Worm (Caenorhabditis elegans): ENCODE data around the gene T09D3.8.

The T09D3.8 gene

DNA sequence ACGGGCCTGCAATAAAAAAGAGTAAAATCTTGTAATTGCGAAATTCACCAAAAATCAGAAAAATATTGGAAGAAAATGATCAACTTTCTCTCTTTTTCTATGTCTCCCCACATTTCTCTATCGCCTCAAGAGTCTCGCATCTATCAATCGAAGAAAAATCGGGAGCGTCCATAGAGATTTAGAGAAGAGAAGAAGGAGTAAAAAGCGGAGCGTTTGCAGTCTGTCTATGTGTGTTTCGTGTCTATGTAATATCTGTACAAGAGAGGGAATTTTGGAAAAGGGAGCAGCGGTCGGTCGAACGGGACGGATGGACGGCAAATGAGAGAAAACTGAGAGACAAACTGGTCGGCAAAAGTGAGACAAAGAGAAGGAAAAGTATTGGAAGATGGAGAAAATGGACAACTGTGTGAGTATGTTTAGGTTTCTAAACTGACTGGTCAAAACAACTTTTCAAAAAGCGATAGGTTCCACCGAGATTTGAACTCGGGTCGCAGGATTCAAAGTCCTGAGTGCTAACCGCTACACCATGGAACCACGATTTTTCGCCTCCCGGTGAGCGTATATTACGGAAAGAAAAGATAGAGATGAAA is 35.2 kb upstream of the T09D3.8 start (continued):
- TF ChIP-seq Y95B8A.8 (GFP tag; IDR thresholded peaks at IDR 0.05) = no peak
- TF ChIP-seq lin-54 (GFP tag; optimal IDR thresholded peaks at IDR 0.05) = peak; percentile 9
- no peak for TF ChIP-seq ceh-40 (GFP tag; IDR thresholded peaks at IDR 0.05)
- peak; percentile 12 for TF ChIP-seq atf-7 (tag; optimal IDR thresholded peaks at IDR 0.05)
- TF ChIP-seq C17E4.6 (GFP tag; IDR thresholded peaks at IDR 0.05) = no peak
- no peak for TF ChIP-seq zim-3 (tag; optimal IDR thresholded peaks at IDR 0.05)
- no peak for TF ChIP-seq ztf-6 (GFP tag; IDR thresholded peaks at IDR 0.05)
- no peak for TF ChIP-seq hlh-12 (tag; optimal IDR thresholded peaks at IDR 0.05)
- TF ChIP-seq Y79H2A.3 (GFP tag; conservative IDR thresholded peaks at IDR 0.05) = no peak
- peak; percentile 36 for TF ChIP-seq ztf-18 (tag; optimal IDR thresholded peaks at IDR 0.05)
- peak; percentile 27 for TF ChIP-seq snpc-4 (GFP tag; optimal IDR thresholded peaks at IDR 0.05)
- TF ChIP-seq snpc-4 (tag; optimal IDR thresholded peaks at IDR 0.05) = peak; percentile 66 to 80 (median 75)
- no peak for TF ChIP-seq sea-2 (GFP tag; IDR thresholded peaks at IDR 0.05)
- peak; percentile 54 for TF ChIP-seq repo-1 (tag; optimal IDR thresholded peaks at IDR 0.05)
- TF ChIP-seq D2030.7 (GFP tag; IDR thresholded peaks at IDR 0.05) = no peak; the same call in 1 of the 2 replicates
- no peak for TF ChIP-seq let-526 (GFP tag; IDR thresholded peaks at IDR 0.05)
- no peak for TF ChIP-seq nhr-179 (tag; optimal IDR thresholded peaks at IDR 0.05)
- no peak for TF ChIP-seq tlf-1 (GFP tag; optimal IDR thresholded peaks at IDR 0.05)
- TF ChIP-seq lsl-1 (GFP tag; optimal IDR thresholded peaks at IDR 0.05) = no peak
- no peak for TF ChIP-seq ztf-28 (GFP tag; IDR thresholded peaks at IDR 0.05)
- no peak for TF ChIP-seq snpc-1.1 (tag; optimal IDR thresholded peaks at IDR 0.05; ENCODE audit: insufficient read depth)
- no peak for TF ChIP-seq K11D2.4 (GFP tag; IDR thresholded peaks at IDR 0.05)
- peak; percentile 34 for TF ChIP-seq madf-6 (GFP tag; IDR thresholded peaks at IDR 0.05)
- TF ChIP-seq gei-17 (GFP tag; optimal IDR thresholded peaks at IDR 0.05) = no peak
- no peak for TF ChIP-seq athp-1 (tag; optimal IDR thresholded peaks at IDR 0.05)
- TF ChIP-seq unc-130 (GFP tag; optimal IDR thresholded peaks at IDR 0.05) = no peak
- no peak for TF ChIP-seq Y67H2A.10 (GFP tag; conservative IDR thresholded peaks at IDR 0.05)
- TF ChIP-seq nhr-90 (tag; optimal IDR thresholded peaks at IDR 0.05) = peak; percentile 53
- no peak for TF ChIP-seq attf-6 (GFP tag; IDR thresholded peaks at IDR 0.05)
- TF ChIP-seq rpc-1 (optimal IDR thresholded peaks at IDR 0.05) = peak; percentile 67
- peak; percentile 85 for TF ChIP-seq rpc-1 (tag; optimal IDR thresholded peaks at IDR 0.05)
- TF ChIP-seq bed-2 (GFP tag; IDR thresholded peaks at IDR 0.05) = no peak
- TF ChIP-seq F33H1.4 (GFP tag; IDR thresholded peaks at IDR 0.05) = no peak
- TF ChIP-seq T07F8.4 (tag; optimal IDR thresholded peaks at IDR 0.05) = no peak
- TF ChIP-seq him-1 (tag; optimal IDR thresholded peaks at IDR 0.05) = peak; percentile 29
- no peak for TF ChIP-seq hrde-1 (tag; optimal IDR thresholded peaks at IDR 0.05; ENCODE audit: borderline replicate concordance)
- TF ChIP-seq aptf-2 (GFP tag; conservative IDR thresholded peaks at IDR 0.05) = no peak
- TF ChIP-seq pha-4 (tag; optimal IDR thresholded peaks at IDR 0.05) = no peak
- no peak for TF ChIP-seq ztf-25 (GFP tag; IDR thresholded peaks at IDR 0.05)
- TF ChIP-seq attf-5 (GFP tag; optimal IDR thresholded peaks at IDR 0.05) = peak; percentile 9
- no peak for TF ChIP-seq F22D6.2 (tag; optimal IDR thresholded peaks at IDR 0.05)
- TF ChIP-seq F10E7.11 (tag; optimal IDR thresholded peaks at IDR 0.05) = no peak
- TF ChIP-seq rec-8 (tag; optimal IDR thresholded peaks at IDR 0.05) = no peak
- no peak for TF ChIP-seq nfya-1 (tag; optimal IDR thresholded peaks at IDR 0.05; ENCODE audit: borderline replicate concordance, insufficient read depth)
- peak; percentile 21 for TF ChIP-seq B0035.1 (tag; optimal IDR thresholded peaks at IDR 0.05)
- TF ChIP-seq egl-44 (GFP tag; IDR thresholded peaks at IDR 0.05) = no peak
- TF ChIP-seq lin-26 (GFP tag; IDR thresholded peaks at IDR 0.05) = peak; percentile 65; the same call in 1 of the 2 replicates
- peak; percentile 50; the same call in 1 of the 2 replicates for TF ChIP-seq cebp-1 (GFP tag; IDR thresholded peaks at IDR 0.05)
- peak; percentile 81 for TF ChIP-seq cebp-1 (tag; optimal IDR thresholded peaks at IDR 0.05)

All from whole organism, young adult.